Worm (Caenorhabditis elegans) whole organism, L3 larva: Measurements from ENCODE around the gene sri-48.
"Not testable (repeated sequence)": the region's sequence is repeated elsewhere in the genome, so short reads cannot be mapped to it uniquely, and the experiment has no call there.

ENCODE experiments used
- R02D3.7 ChIP-seq: fragments of 150-350 bp; optimal IDR thresholded peaks from 2 replicates; lab custom pipeline; 2014; ENCODE audit warnings: missing biosample characterization, missing genetic modification characterization
- aly-2 ChIP-seq: fragments of 150-350 bp; optimal IDR thresholded peaks from 2 replicates; lab custom pipeline; 2014; ENCODE audit warnings: missing biosample characterization, missing genetic modification characterization
- ama-1 ChIP-seq: fragments of 150-350 bp; optimal IDR thresholded peaks from 2 replicates; lab custom pipeline; 2018
- ceh-28 ChIP-seq: fragments of 150-350 bp; optimal IDR thresholded peaks from 2 replicates; lab custom pipeline; 2014; ENCODE audit warnings: missing biosample characterization, missing genetic modification reagents, missing genetic modification characterization
- ceh-82 ChIP-seq: fragments of 150-350 bp; optimal IDR thresholded peaks from 2 replicates; lab custom pipeline; 2014; ENCODE audit warnings: missing biosample characterization, missing genetic modification characterization
- ceh-9 ChIP-seq: sonication (generic microtip); optimal IDR thresholded peaks from 2 replicates; lab custom pipeline; 2018; ENCODE audit warnings: missing biosample characterization, missing genetic modification characterization
- daf-12 ChIP-seq: fragments of 150-350 bp; optimal IDR thresholded peaks from 2 replicates; lab custom pipeline; 2014; ENCODE audit warnings: missing biosample characterization, missing genetic modification reagents, missing genetic modification characterization
- egl-27 ChIP-seq: sonication (generic microtip); optimal IDR thresholded peaks from 4 replicates; lab custom pipeline; 2017; ENCODE audit warnings: missing biosample characterization, missing genetic modification reagents, missing genetic modification characterization
- egl-5 ChIP-seq: fragments of 150-350 bp; optimal IDR thresholded peaks from 2 replicates; lab custom pipeline; 2017; ENCODE audit warnings: missing biosample characterization, missing genetic modification reagents, missing genetic modification characterization, inconsistent platforms
- elt-1 ChIP-seq: fragments of 150-350 bp; optimal IDR thresholded peaks from 2 replicates; lab custom pipeline; 2014; ENCODE audit warnings: missing biosample characterization, missing genetic modification characterization
- elt-3 ChIP-seq, 3 experiments: fragments of 150-350 bp in 1 of 3; sonication (generic microtip) in 2 of 3; optimal IDR thresholded peaks; 2 replicates in 2 of 3; 4 replicates in 1 of 3; lab custom pipeline; 2014 to 2017; ENCODE audit warnings: missing biosample characterization in 3 of 3, missing genetic modification characterization in 3 of 3
- eor-1 ChIP-seq, 2 experiments: fragments of 150-350 bp; optimal IDR thresholded peaks; 2 replicates each; lab custom pipeline; 2014 to 2018; ENCODE audit warnings: missing biosample characterization in 2 of 2, missing genetic modification characterization in 2 of 2
- fkh-10 ChIP-seq: sonication (generic microtip); optimal IDR thresholded peaks from 2 replicates; lab custom pipeline; 2017; ENCODE audit warnings: missing biosample characterization, missing genetic modification reagents, missing genetic modification characterization
- hmg-11 ChIP-seq: sonication (generic microtip); optimal IDR thresholded peaks from 2 replicates; lab custom pipeline; 2016; ENCODE audit warnings: missing genetic modification characterization, missing compliant biosample characterization
- jun-1 ChIP-seq: fragments of 150-350 bp; optimal IDR thresholded peaks from 2 replicates; lab custom pipeline; 2014; ENCODE audit warnings: missing biosample characterization, missing genetic modification reagents, missing genetic modification characterization
- lin-15B ChIP-seq: fragments of 150-350 bp; optimal IDR thresholded peaks from 2 replicates; lab custom pipeline; 2014; ENCODE audit warnings: missing biosample characterization, missing genetic modification characterization
- lin-39 ChIP-seq: fragments of 150-350 bp; optimal IDR thresholded peaks from 2 replicates; lab custom pipeline; 2018; ENCODE audit warnings: missing biosample characterization, missing genetic modification reagents, missing genetic modification characterization
- lsy-12 ChIP-seq: sonication (generic microtip); optimal IDR thresholded peaks from 2 replicates; lab custom pipeline; 2016; ENCODE audit warnings: mild to moderate bottlenecking, missing genetic modification characterization, missing compliant biosample characterization
- mdl-1 ChIP-seq: fragments of 150-350 bp; optimal IDR thresholded peaks from 2 replicates; lab custom pipeline; 2014; ENCODE audit warnings: missing biosample characterization, missing genetic modification characterization
- nfya-1 ChIP-seq: sonication (generic microtip); optimal IDR thresholded peaks from 2 replicates; lab custom pipeline; 2017; ENCODE audit warnings: missing genetic modification characterization, mild to moderate bottlenecking, missing compliant biosample characterization, antibody characterized with exemption, moderate library complexity; ENCODE audit not compliant: insufficient read depth
- nhr-11 ChIP-seq: fragments of 150-350 bp; optimal IDR thresholded peaks from 2 replicates; lab custom pipeline; 2014; ENCODE audit warnings: missing biosample characterization, missing genetic modification characterization
- nhr-237 ChIP-seq: fragments of 150-350 bp; optimal IDR thresholded peaks from 2 replicates; lab custom pipeline; 2014; ENCODE audit warnings: missing biosample characterization, missing genetic modification characterization
- nhr-28 ChIP-seq: fragments of 150-350 bp; optimal IDR thresholded peaks from 2 replicates; lab custom pipeline; 2014; ENCODE audit warnings: missing biosample characterization, missing genetic modification characterization
- nhr-43 ChIP-seq: sonication (generic microtip); optimal IDR thresholded peaks from 2 replicates; lab custom pipeline; 2016; ENCODE audit warnings: mild to moderate bottlenecking, missing genetic modification characterization, missing compliant biosample characterization; ENCODE audit not compliant: poor library complexity, severe bottlenecking
- nhr-67 ChIP-seq: fragments of 150-350 bp; optimal IDR thresholded peaks from 2 replicates; lab custom pipeline; 2014; ENCODE audit warnings: missing biosample characterization, missing genetic modification characterization
- pha-4 ChIP-seq: fragments of 150-350 bp; optimal IDR thresholded peaks from 2 replicates; lab custom pipeline; 2014; ENCODE audit warnings: missing biosample characterization, missing genetic modification reagents, missing genetic modification characterization
- sea-2 ChIP-seq: fragments of 150-350 bp; sonication (generic microtip); optimal IDR thresholded peaks from 4 replicates; lab custom pipeline; 2014; ENCODE audit warnings: missing biosample characterization, missing genetic modification reagents, missing genetic modification characterization
- skn-1 ChIP-seq: fragments of 150-350 bp; optimal IDR thresholded peaks from 2 replicates; lab custom pipeline; 2014; ENCODE audit warnings: missing biosample characterization, missing genetic modification characterization
- snpc-4 ChIP-seq: fragments of 150-350 bp; optimal IDR thresholded peaks from 2 replicates; lab custom pipeline; 2014; ENCODE audit warnings: missing biosample characterization, missing genetic modification characterization
- tbx-2 ChIP-seq: sonication (generic microtip); optimal IDR thresholded peaks from 2 replicates; lab custom pipeline; 2016; ENCODE audit warnings: mild to moderate bottlenecking, missing genetic modification characterization, missing compliant biosample characterization
- unc-39 ChIP-seq: sonication (generic microtip); optimal IDR thresholded peaks from 4 replicates; lab custom pipeline; 2017; ENCODE audit warnings: missing biosample characterization, missing genetic modification characterization
- unc-62 ChIP-seq: fragments of 150-350 bp; sonication (generic microtip); optimal IDR thresholded peaks from 4 replicates; lab custom pipeline; 2014; ENCODE audit warnings: missing biosample characterization, missing genetic modification reagents, missing genetic modification characterization
- ztf-11 ChIP-seq: fragments of 150-350 bp; optimal IDR thresholded peaks from 2 replicates; lab custom pipeline; 2014; ENCODE audit warnings: missing biosample characterization, missing genetic modification characterization
- ztf-4 ChIP-seq: fragments of 150-350 bp; optimal IDR thresholded peaks from 2 replicates; lab custom pipeline; 2014; ENCODE audit warnings: missing biosample characterization, missing genetic modification characterization

Gene sri-48

DNA sequence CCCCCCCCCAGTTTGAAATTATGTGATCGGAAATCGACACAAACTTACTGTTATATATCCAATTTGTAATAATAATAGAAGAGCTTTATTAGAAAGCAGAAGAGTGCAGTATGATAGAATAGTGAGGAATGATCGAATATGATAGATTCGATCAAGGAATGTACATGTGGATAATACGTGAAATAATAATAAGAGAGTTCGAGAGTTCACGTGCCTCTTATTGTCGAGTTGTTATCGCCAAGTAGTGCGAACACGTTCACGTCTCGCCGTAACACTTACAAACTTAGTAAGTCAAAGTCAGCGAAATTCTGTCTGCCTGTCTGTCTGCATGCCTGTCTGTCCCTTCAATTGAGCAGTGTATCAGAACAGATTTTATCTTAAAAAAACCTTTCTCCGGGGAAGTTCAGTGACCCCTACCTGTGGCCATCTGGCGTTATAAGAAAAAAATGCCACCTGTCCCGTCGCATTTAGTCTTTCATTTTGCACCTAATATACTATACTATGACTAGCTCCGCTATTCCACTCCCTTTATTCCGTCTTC is 17.8 kb downstream of the sri-48 start, which contains the start of the genes Y27F2A.6 and Y27F2A.8:
TSS of gene Y27F2A.6 (minus strand) at position 101 of the 541 bp plus-strand sequence.
TSS of gene Y27F2A.8 (plus strand) at position 491 of the 541 bp plus-strand sequence.
- not testable (repeated sequence) for TF ChIP-seq lsy-12; ceh-82; lin-15B (tag; lab: Kevin White, UChicago)
- TF ChIP-seq, all 47 proteins: peak for 0; not testable (repeated sequence) for 47

ce11 chrII:3177663-3178062 is 23.5 kb downstream of the sri-48 start, which contains the start of gene sri-40:
Gene sri-40 (plus strand): TSS chrII:3177963.
- TF ChIP-seq nhr-43 (tag; lab: Kevin White, UChicago); nhr-67 (tag; lab: Kevin White, UChicago); ama-1: not testable (repeated sequence)

DNA sequence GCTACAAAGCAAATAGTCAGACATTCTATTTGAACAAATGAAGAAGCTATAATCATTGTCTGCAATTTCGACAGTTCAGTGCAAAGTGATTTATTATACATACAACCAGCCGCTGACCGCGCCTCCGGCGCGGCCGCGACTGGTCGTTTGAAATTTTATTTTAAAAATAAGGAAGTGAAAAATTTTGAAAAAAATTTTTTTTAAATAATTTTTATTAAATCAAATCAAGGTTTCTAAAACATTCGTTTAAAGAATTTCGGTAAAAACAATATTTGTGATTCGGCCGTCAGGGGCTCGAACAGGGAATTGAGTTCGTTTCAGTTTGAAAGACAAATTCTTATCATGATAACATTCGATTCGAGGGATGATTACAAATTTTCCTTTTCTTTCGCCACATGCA is 29.0 kb downstream of the sri-48 start, which contains the start of gene Y27F2A.10:
TSS of gene Y27F2A.10 (minus strand) at position 101 of the 400 bp plus-strand sequence.
- no peak for TF ChIP-seq daf-12 (tag; lab: Kevin White, UChicago)
- no peak for TF ChIP-seq ama-1
- no peak for TF ChIP-seq ceh-28 (tag; lab: Kevin White, UChicago)

- TF ChIP-seq lin-39 (no peak), tbx-2 (no peak), snpc-4 (no peak), unc-39 (tag; lab: Kevin White, UChicago) (no peak), ztf-11 (tag; lab: Kevin White, UChicago) (no peak), mdl-1 (tag; lab: Kevin White, UChicago) (no peak)
These were observed 31.1 kb downstream of the sri-48 start, which contains the start of gene fbxc-55 for ce11 chrII:3170089-3170488. Gene fbxc-55 (minus strand): TSS chrII:3170189.

ce11 chrII:3158985-3159384 is 42.2 kb downstream of the sri-48 start, which contains the start of gene sri-34:
Gene sri-34 (minus strand): TSS chrII:3159085.
- no peak for TF ChIP-seq lin-15B (tag; lab: Kevin White, UChicago)
- no peak for TF ChIP-seq nhr-237 (tag; lab: Kevin White, UChicago)
- no peak for TF ChIP-seq lsy-12

- no peak for TF ChIP-seq pha-4 (tag; lab: Kevin White, UChicago)
- TF ChIP-seq aly-2 (tag; lab: Kevin White, UChicago) = no peak
These were observed 44.4 kb downstream of the sri-48 start, which contains the start of gene sri-33 for ce11 chrII:3156749-3157148. Gene sri-33 (minus strand): TSS chrII:3156849.

ce11 chrII:3154383-3154782 is 46.8 kb downstream of the sri-48 start, which contains the start of gene sri-32:
Gene sri-32 (minus strand): TSS chrII:3154483.
- TF ChIP-seq fkh-10 (GFP tag; lab: Kevin White, UChicago) (no peak), eor-1 (tag; optimal IDR thresholded peaks at IDR 0.05; lab: Kevin White, UChicago) (no peak), jun-1 (tag; lab: Kevin White, UChicago) (no peak), lsy-12 (no peak), aly-2 (tag; lab: Kevin White, UChicago) (no peak), elt-3 (tag; optimal IDR thresholded peaks at IDR 0.05; lab: Kevin White, UChicago) (no peak), ztf-11 (tag; lab: Kevin White, UChicago) (no peak), ceh-9 (no peak), ceh-82 (no peak), snpc-4 (no peak)

DNA sequence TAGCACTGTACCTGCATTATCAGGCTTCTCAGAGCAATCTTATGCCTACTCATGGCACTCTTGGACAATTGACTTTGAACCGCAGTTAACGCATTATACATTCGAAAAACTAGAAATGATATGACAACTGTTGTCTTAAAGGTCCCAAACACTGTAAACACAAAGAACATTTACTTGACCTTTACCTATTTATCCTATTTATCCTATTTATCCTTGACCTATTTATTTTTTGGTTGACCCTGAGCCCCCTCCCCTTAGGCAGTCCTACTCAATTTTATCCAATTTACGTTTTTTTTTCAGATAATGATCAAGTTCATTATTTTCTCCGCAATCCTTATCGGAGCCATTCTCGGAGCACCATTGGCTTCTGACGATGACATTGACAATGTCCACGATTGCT is 49.5 kb downstream of the sri-48 start, which contains the start of the genes T10D4.14 and T10D4.19:
TSS of gene T10D4.14 (minus strand) at position 101 of the 400 bp plus-strand sequence.
TSS of gene T10D4.19 (plus strand) at position 304 of the 400 bp plus-strand sequence.
- TF ChIP-seq nhr-28 (tag; lab: Kevin White, UChicago) = no peak
- no peak for TF ChIP-seq ceh-28 (tag; lab: Kevin White, UChicago)
- TF ChIP-seq lin-15B (tag; lab: Kevin White, UChicago) = no peak
- no peak for TF ChIP-seq skn-1 (tag; lab: Kevin White, UChicago)
- TF ChIP-seq nhr-11 (tag; lab: Kevin White, UChicago) = no peak
- no peak for TF ChIP-seq ceh-9
- TF ChIP-seq ztf-4 = no peak
- TF ChIP-seq egl-5 (tag; lab: Kevin White, UChicago) = no peak
- no peak for TF ChIP-seq ama-1
- TF ChIP-seq snpc-4 = no peak
- TF ChIP-seq sea-2 (GFP tag; lab: Kevin White, UChicago) = no peak
- no peak for TF ChIP-seq elt-3 (tag; optimal IDR thresholded peaks at IDR 0.05; lab: Kevin White, UChicago)
- TF ChIP-seq hmg-11 (tag; lab: Kevin White, UChicago) = no peak
- TF ChIP-seq elt-1 = no peak
- no peak for TF ChIP-seq egl-27
- TF ChIP-seq R02D3.7 (tag; lab: Kevin White, UChicago) = no peak
- TF ChIP-seq unc-62 (GFP tag; lab: Kevin White, UChicago) = no peak
- no peak for TF ChIP-seq nfya-1
- no peak for TF ChIP-seq lin-39
